Fruit fly (Drosophila melanogaster) whole organism, embryonic: ENCODE measurements around the gene CG4709.

Experiments used
- Atf6 ChIP-seq: fragments of 200-800 bp; sonication (Bioruptor generic); IDR thresholded peaks from 2 replicates; pipeline ENCODE4 v1.3.6; 2022; ENCODE audit warnings: missing biosample characterization, missing genetic modification characterization
- CG10147 ChIP-seq: fragments of 200-800 bp; sonication (Bioruptor generic); optimal IDR thresholded peaks from 2 replicates; lab custom pipeline; 2019; ENCODE audit warnings: missing biosample characterization, mild to moderate bottlenecking, missing genetic modification characterization, moderate library complexity
- CG10543 ChIP-seq: fragments of 200-800 bp; sonication (Bioruptor generic); optimal IDR thresholded peaks from 3 replicates; lab custom pipeline; 2017; ENCODE audit warnings: missing biosample characterization, mild to moderate bottlenecking, missing genetic modification characterization, moderate library complexity
- CG13894 ChIP-seq: fragments of 200-800 bp; sonication (Bioruptor generic); optimal IDR thresholded peaks from 3 replicates; lab custom pipeline; 2018; ENCODE audit warnings: missing biosample characterization, mild to moderate bottlenecking, missing genetic modification characterization, moderate library complexity
- CG15269 ChIP-seq: fragments of 200-800 bp; sonication (Bioruptor generic); optimal IDR thresholded peaks from 2 replicates; lab custom pipeline; 2018; ENCODE audit warnings: missing biosample characterization, mild to moderate bottlenecking, missing genetic modification characterization, moderate library complexity
- CG1529 ChIP-seq: fragments of 200-800 bp; sonication (Bioruptor generic); optimal IDR thresholded peaks from 3 replicates; lab custom pipeline; 2018; ENCODE audit warnings: missing biosample characterization, missing genetic modification characterization
- CG15696 ChIP-seq: fragments of 200-800 bp; sonication (Bioruptor generic); optimal IDR thresholded peaks from 2 replicates; lab custom pipeline; 2019; ENCODE audit warnings: missing biosample characterization, mild to moderate bottlenecking, missing genetic modification characterization, moderate library complexity
- CG17361 ChIP-seq: fragments of 200-800 bp; sonication (Bioruptor generic); IDR thresholded peaks from 3 replicates; pipeline ENCODE4 v1.3.6; 2022; ENCODE audit warnings: missing biosample characterization, missing genetic modification characterization
- CG18599 ChIP-seq: fragments of 200-800 bp; sonication (Bioruptor generic); optimal IDR thresholded peaks from 3 replicates; lab custom pipeline; 2017; ENCODE audit warnings: missing biosample characterization, missing genetic modification characterization, mild to moderate bottlenecking, moderate library complexity, missing genetic modification reagents
- CG3163 ChIP-seq: fragments of 200-800 bp; sonication (Bioruptor generic); optimal IDR thresholded peaks from 3 replicates; lab custom pipeline; 2016; ENCODE audit warnings: missing biosample characterization, missing genetic modification characterization
- CG33213 ChIP-seq: fragments of 200-800 bp; sonication (Bioruptor generic); optimal IDR thresholded peaks from 3 replicates; lab custom pipeline; 2016; ENCODE audit warnings: missing biosample characterization, missing genetic modification characterization
- CG6272 ChIP-seq: fragments of 200-800 bp; sonication (Bioruptor generic); IDR thresholded peaks from 2 replicates; pipeline ENCODE4 v1.3.6; 2022; ENCODE audit warnings: missing biosample characterization, missing genetic modification characterization
- CG6854 ChIP-seq: fragments of 200-800 bp; sonication (Bioruptor generic); optimal IDR thresholded peaks from 3 replicates; lab custom pipeline; 2017; ENCODE audit warnings: missing biosample characterization, mild to moderate bottlenecking, missing genetic modification characterization
- CG7271 ChIP-seq: fragments of 200-800 bp; sonication (Bioruptor generic); optimal IDR thresholded peaks from 2 replicates; lab custom pipeline; 2018; ENCODE audit warnings: missing biosample characterization, mild to moderate bottlenecking, missing genetic modification characterization, moderate library complexity
- CG7357 ChIP-seq: fragments of 200-800 bp; sonication (Bioruptor generic); IDR thresholded peaks from 3 replicates; pipeline ENCODE4 v1.3.6; 2022; ENCODE audit warnings: missing biosample characterization, missing genetic modification characterization
- CTCF ChIP-seq: fragments of 200-800 bp; sonication (Bioruptor generic); optimal IDR thresholded peaks from 2 replicates; lab custom pipeline; 2017; ENCODE audit warnings: missing biosample characterization, mild to moderate bottlenecking, missing genetic modification characterization, moderate library complexity
- CoRest ChIP-seq: fragments of 200-800 bp; sonication (Bioruptor generic); optimal IDR thresholded peaks from 3 replicates; lab custom pipeline; 2018; ENCODE audit warnings: missing biosample characterization, mild to moderate bottlenecking, missing genetic modification characterization, moderate library complexity
- Deaf1 ChIP-seq: fragments of 200-800 bp; optimal IDR thresholded peaks from 3 replicates; lab custom pipeline; 2019; ENCODE audit warnings: missing biosample characterization, mild to moderate bottlenecking, missing genetic modification characterization, moderate library complexity
- Dfd ChIP-seq, 2 experiments: fragments of >200 bp; optimal IDR thresholded peaks; 2 replicates each; lab custom pipeline; 2017; ENCODE audit warnings: missing biosample characterization in 2 of 2, missing genetic modification characterization in 2 of 2
- E2f2 ChIP-seq: fragments of 200-800 bp; sonication (Bioruptor generic); IDR thresholded peaks from 2 replicates; pipeline ENCODE4 v1.3.6; 2022; ENCODE audit warnings: missing biosample characterization, missing genetic modification characterization
- Hmx ChIP-seq: fragments of 200-800 bp; sonication (Bioruptor generic); optimal IDR thresholded peaks from 2 replicates; lab custom pipeline; 2016; ENCODE audit warnings: missing biosample characterization, missing genetic modification characterization
- Meics ChIP-seq: fragments of 200-800 bp; sonication (Bioruptor generic); optimal IDR thresholded peaks from 2 replicates; lab custom pipeline; 2017; ENCODE audit warnings: missing biosample characterization, mild to moderate bottlenecking, missing genetic modification characterization
- Nf-YB ChIP-seq: fragments of 200-800 bp; sonication (Bioruptor generic); optimal IDR thresholded peaks from 3 replicates; lab custom pipeline; 2019; ENCODE audit warnings: missing biosample characterization, mild to moderate bottlenecking, missing genetic modification characterization, moderate library complexity
- Rfx ChIP-seq: fragments of 200-800 bp; sonication (Bioruptor generic); IDR thresholded peaks from 2 replicates; pipeline ENCODE4 v1.3.6; 2022; ENCODE audit warnings: missing biosample characterization, missing genetic modification characterization
- Scr ChIP-seq: fragments of 200-800 bp; sonication (Bioruptor generic); IDR thresholded peaks from 2 replicates; pipeline ENCODE4 v1.3.6; 2022; ENCODE audit warnings: missing biosample characterization, missing genetic modification characterization; ENCODE audit not compliant: partially characterized antibody
- Sry-β ChIP-seq: fragments of 200-800 bp; sonication (Bioruptor generic); optimal IDR thresholded peaks from 2 replicates; lab custom pipeline; 2018; ENCODE audit warnings: missing biosample characterization, mild to moderate bottlenecking, missing genetic modification characterization, moderate library complexity
- Taf1 ChIP-seq: fragments of 200-800 bp; sonication (Bioruptor generic); IDR thresholded peaks from 2 replicates; pipeline ENCODE4 v1.3.6; 2022; ENCODE audit warnings: missing biosample characterization, missing genetic modification characterization
- Usf ChIP-seq: fragments of 200-800 bp; sonication (Bioruptor generic); optimal IDR thresholded peaks from 2 replicates; lab custom pipeline; 2017; ENCODE audit warnings: missing genotype, missing biosample characterization, missing genetic modification characterization
- amos ChIP-seq: fragments of 200-800 bp; sonication (Bioruptor generic); IDR thresholded peaks from 2 replicates; pipeline ENCODE4 v1.3.6; 2022; ENCODE audit warnings: missing biosample characterization, missing genetic modification characterization; ENCODE audit not compliant: partially characterized antibody
- bbx ChIP-seq: fragments of 200-800 bp; sonication (Bioruptor generic); IDR thresholded peaks from 2 replicates; pipeline ENCODE4 v1.3.6; 2022; ENCODE audit warnings: missing biosample characterization, missing genetic modification characterization; ENCODE audit not compliant: partially characterized antibody
- cg ChIP-seq: fragments of 200-800 bp; sonication (Bioruptor generic); optimal IDR thresholded peaks from 3 replicates; lab custom pipeline; 2019; ENCODE audit warnings: missing biosample characterization, mild to moderate bottlenecking, missing genetic modification characterization, moderate library complexity
- ci ChIP-seq: fragments of 200-800 bp; sonication (Bioruptor generic); IDR thresholded peaks from 3 replicates; pipeline ENCODE4 v1.3.6; 2022; ENCODE audit warnings: missing biosample characterization, missing genetic modification characterization
- cwo ChIP-seq: fragments of 200-800 bp; sonication (Bioruptor generic); optimal IDR thresholded peaks from 3 replicates; lab custom pipeline; 2017; ENCODE audit warnings: missing biosample characterization, missing genetic modification characterization, mild to moderate bottlenecking, moderate library complexity, missing genetic modification reagents
- ewg ChIP-seq: fragments of 200-800 bp; sonication (Bioruptor generic); optimal IDR thresholded peaks from 3 replicates; lab custom pipeline; 2017; ENCODE audit warnings: mild to moderate bottlenecking, missing biosample characterization, missing genetic modification reagents, missing genetic modification characterization
- exex ChIP-seq: fragments of 200-800 bp; sonication (Bioruptor generic); optimal IDR thresholded peaks from 4 replicates; lab custom pipeline; 2018; ENCODE audit warnings: missing biosample characterization, mild to moderate bottlenecking, missing genetic modification characterization, moderate library complexity
- gcm2 ChIP-seq: fragments of 200-800 bp; sonication (Bioruptor generic); optimal IDR thresholded peaks from 2 replicates; lab custom pipeline; 2016; ENCODE audit warnings: missing biosample characterization, missing genetic modification characterization
- gem ChIP-seq: fragments of 200-800 bp; sonication (Bioruptor generic); optimal IDR thresholded peaks from 2 replicates; lab custom pipeline; 2019; ENCODE audit warnings: missing biosample characterization, mild to moderate bottlenecking, missing genetic modification characterization, moderate library complexity
- ham ChIP-seq: fragments of 200-800 bp; sonication (Bioruptor generic); IDR thresholded peaks from 2 replicates; pipeline ENCODE4 v1.3.6; 2022; ENCODE audit warnings: missing biosample characterization, missing genetic modification characterization
- jing ChIP-seq: fragments of 200-800 bp; sonication (Bioruptor generic); optimal IDR thresholded peaks from 2 replicates; lab custom pipeline; 2018; ENCODE audit warnings: missing biosample characterization, mild to moderate bottlenecking, missing genetic modification characterization
- lola ChIP-seq, 3 experiments: fragments of >200 bp in 2 of 3; fragments of 200-800 bp in 1 of 3; sonication (Bioruptor generic) in 1 of 3; optimal IDR thresholded peaks; 2 replicates each; lab custom pipeline; 2017 to 2019; ENCODE audit warnings: missing biosample characterization in 3 of 3, missing genetic modification characterization in 3 of 3, mild to moderate bottlenecking in 1 of 3, moderate library complexity in 1 of 3
- luna ChIP-seq: fragments of 200-800 bp; sonication (Bioruptor generic); optimal IDR thresholded peaks from 2 replicates; lab custom pipeline; 2016; ENCODE audit warnings: missing biosample characterization, missing genetic modification characterization
- nerfin-2 ChIP-seq: fragments of 200-800 bp; sonication (Bioruptor generic); IDR thresholded peaks from 2 replicates; pipeline ENCODE4 v1.3.6; 2022; ENCODE audit warnings: missing biosample characterization, missing genetic modification characterization; ENCODE audit not compliant: partially characterized antibody
- oc ChIP-seq: fragments of 200-800 bp; sonication (Bioruptor generic); optimal IDR thresholded peaks from 2 replicates; lab custom pipeline; 2018; ENCODE audit warnings: missing biosample characterization, mild to moderate bottlenecking, missing genetic modification characterization, moderate library complexity
- prd ChIP-seq, 3 experiments: fragments of >200 bp in 2 of 3; fragments of 200-800 bp in 1 of 3; sonication (Bioruptor generic) in 1 of 3; optimal IDR thresholded peaks in 2 of 3; IDR thresholded peaks in 1 of 3; 2 replicates in 2 of 3; 3 replicates in 1 of 3; pipeline versions ENCODE4 v1.3.6 to Lab custom; 2017 to 2022; ENCODE audit warnings: missing biosample characterization in 1 of 3, missing genetic modification characterization in 1 of 3
- sisA ChIP-seq: fragments of 200-800 bp; sonication (Bioruptor generic); IDR thresholded peaks from 2 replicates; pipeline ENCODE4 v1.3.6; 2022; ENCODE audit warnings: missing biosample characterization, missing genetic modification characterization
- sob ChIP-seq: fragments of 200-800 bp; sonication (Bioruptor generic); IDR thresholded peaks from 2 replicates; pipeline ENCODE4 v1.3.6; 2022; ENCODE audit warnings: missing biosample characterization, missing genetic modification characterization
- sr ChIP-seq: fragments of 200-800 bp; sonication (Bioruptor generic); IDR thresholded peaks from 3 replicates; pipeline ENCODE4 v1.3.6; 2022; ENCODE audit warnings: missing biosample characterization, missing genetic modification characterization
- tna ChIP-seq: fragments of 200-800 bp; sonication (Bioruptor generic); IDR thresholded peaks from 2 replicates; pipeline ENCODE4 v1.3.6; 2022; ENCODE audit warnings: missing biosample characterization, missing genetic modification characterization; ENCODE audit not compliant: partially characterized antibody

The CG4709 gene

DNA sequence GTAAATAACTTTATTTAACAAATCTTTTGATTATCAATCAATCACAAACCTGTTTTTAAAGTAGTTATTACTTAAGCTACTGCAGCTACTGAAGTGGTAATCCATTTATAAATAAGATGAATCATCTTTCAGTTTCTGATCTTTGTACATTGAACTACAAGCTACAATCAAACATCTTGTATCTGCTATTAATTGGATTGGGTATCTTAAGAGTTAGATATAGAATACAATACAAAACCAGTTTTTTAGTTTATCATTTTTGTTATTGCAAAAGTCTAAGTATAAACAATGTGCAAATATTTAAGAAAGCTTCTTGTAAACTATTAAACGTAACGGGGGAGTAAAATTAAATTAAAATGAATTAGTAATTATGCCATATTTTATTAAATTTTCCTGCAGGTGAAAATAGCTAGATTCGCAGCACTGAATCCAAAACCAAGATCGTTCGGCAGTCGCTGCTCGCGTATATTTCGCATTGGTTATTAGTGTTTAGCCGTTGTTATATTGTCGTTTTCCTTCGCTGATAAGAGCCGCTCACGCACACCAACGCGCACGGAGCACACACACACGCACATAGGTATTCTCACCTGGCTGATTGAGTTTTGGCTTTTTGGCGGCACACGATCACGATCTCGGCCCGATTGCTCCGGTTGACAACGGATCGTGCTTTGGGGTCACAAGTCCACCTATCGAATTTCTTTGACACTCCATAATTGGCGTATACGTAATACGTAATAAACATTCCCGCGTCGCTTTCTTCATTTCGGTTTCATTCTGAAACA, 6.2 kb upstream of the CG4709 start (continued):
- no peak for TF ChIP-seq oc
- peak; percentile 84 for TF ChIP-seq exex
- TF ChIP-seq ci (GFP tag; lab: Robert Waterston, UW) = 0 out of 3 replicates have a peak, but pooled peaks have one; percentile 23
- no peak for TF ChIP-seq E2f2
- TF ChIP-seq sr = no peak
- no peak for TF ChIP-seq CG7271 (tag; lab: Kevin White, UChicago)
- TF ChIP-seq sob = peak; percentile 22; the same call in 1 of the 2 replicates
- TF ChIP-seq CG15269 = peak; percentile 18
- peak; percentile 86 for TF ChIP-seq Sry-β
- TF ChIP-seq sisA (GFP tag; lab: Robert Waterston, UW) = no peak
- no peak for TF ChIP-seq lola (GFP tag; optimal IDR thresholded peaks at IDR 0.05; lab: Kevin White, UChicago)
- TF ChIP-seq Dfd (GFP tag; optimal IDR thresholded peaks at IDR 0.05; lab: Kevin White, UChicago) = no peak
- TF ChIP-seq CoRest (tag; lab: Kevin White, UChicago) = no peak
- no peak for TF ChIP-seq Taf1 (GFP tag; lab: Robert Waterston, UW)
- TF ChIP-seq nerfin-2 (GFP tag; lab: Robert Waterston, UW) = no peak
- TF ChIP-seq CG7357 (GFP tag; lab: Robert Waterston, UW) = no peak
- no peak for TF ChIP-seq Hmx (GFP tag; lab: Kevin White, UChicago)
- TF ChIP-seq gcm2 (GFP tag; lab: Kevin White, UChicago) = no peak
- peak; percentile 9 for TF ChIP-seq cwo (GFP tag; lab: Kevin White, UChicago)
- no peak for TF ChIP-seq tna (GFP tag; lab: Robert Waterston, UW)
- TF ChIP-seq gem (tag; lab: Kevin White, UChicago) = peak; percentile 5
- TF ChIP-seq Meics = peak; percentile 9
- no peak for TF ChIP-seq jing (GFP tag; lab: Kevin White, UChicago)
- TF ChIP-seq Deaf1 = peak; percentile 86
- no peak for TF ChIP-seq CG3163 (GFP tag; lab: Kevin White, UChicago)
- TF ChIP-seq cg = peak; percentile 68
- TF ChIP-seq Usf (GFP tag; lab: Kevin White, UChicago) = no peak
- no peak for TF ChIP-seq prd (optimal IDR thresholded peaks at IDR 0.05; lab: Kevin White, UChicago)
- no peak for TF ChIP-seq prd (GFP tag; IDR thresholded peaks at IDR 0.05; lab: Robert Waterston, UW)
- no peak for TF ChIP-seq Scr (GFP tag; lab: Robert Waterston, UW)
- TF ChIP-seq bbx = no peak
- TF ChIP-seq ham (GFP tag; lab: Robert Waterston, UW) = no peak
- TF ChIP-seq Atf6 = 0 out of 2 replicates have a peak, but pooled peaks have one; percentile 35
- TF ChIP-seq luna (GFP tag; lab: Kevin White, UChicago) = no peak
- no peak for TF ChIP-seq Nf-YB
- TF ChIP-seq Rfx (GFP tag; lab: Robert Waterston, UW) = 0 out of 2 replicates have a peak, but pooled peaks have one; percentile 13
- no peak for TF ChIP-seq CG15696 (tag; lab: Kevin White, UChicago)
- TF ChIP-seq CG18599 (GFP tag; lab: Kevin White, UChicago) = peak; percentile 8
- peak; percentile 22; the same call in 1 of the 3 replicates for TF ChIP-seq CG17361
- no peak for TF ChIP-seq CG1529 (GFP tag; lab: Kevin White, UChicago)
- TF ChIP-seq CTCF (GFP tag; lab: Kevin White, UChicago) = no peak
- TF ChIP-seq CG33213 = no peak
- TF ChIP-seq ewg = no peak
- no peak for TF ChIP-seq CG6272 (GFP tag; lab: Robert Waterston, UW)
- peak; percentile 52 for TF ChIP-seq CG13894 (tag; lab: Kevin White, UChicago)
- TF ChIP-seq CG10543 (GFP tag; lab: Kevin White, UChicago) = peak; percentile 27
- no peak for TF ChIP-seq CG10147 (GFP tag; lab: Kevin White, UChicago)
- peak; percentile 19; the same call in 1 of the 2 replicates for TF ChIP-seq amos
- TF ChIP-seq CG6854 (GFP tag; lab: Kevin White, UChicago) = no peak
